Fruit fly (Drosophila melanogaster): ENCODE data around the gene Osi17.

DNA sequence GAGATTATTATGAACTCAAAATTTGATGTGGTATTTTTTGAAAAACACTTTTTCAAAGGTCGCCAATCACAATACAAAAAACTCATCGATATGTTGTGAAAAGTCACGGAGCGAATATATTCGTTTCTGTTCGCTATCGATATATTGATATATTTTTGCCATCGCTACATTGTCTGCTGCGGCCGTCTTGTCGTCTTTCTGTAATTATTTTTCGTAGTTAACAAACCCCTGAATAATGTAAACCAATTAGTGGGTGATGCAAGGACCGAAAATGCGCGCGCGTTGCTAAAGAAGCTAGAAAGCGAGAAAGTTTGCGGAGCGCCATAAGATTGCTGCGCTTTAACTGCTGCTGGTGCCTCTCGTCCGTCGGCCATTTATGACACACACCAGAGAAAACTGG is 39.2 kb downstream of the Osi17 start, which contains the start of gene Pak:
- TF ChIP-seq CG8478 (optimal IDR thresholded peaks at IDR 0.05), result no peak
- no peak for TF ChIP-seq CTCF (optimal IDR thresholded peaks at IDR 0.05)
